2 worm cellular contexts compared by ENCODE assay signal in the genomic region with DNA sequence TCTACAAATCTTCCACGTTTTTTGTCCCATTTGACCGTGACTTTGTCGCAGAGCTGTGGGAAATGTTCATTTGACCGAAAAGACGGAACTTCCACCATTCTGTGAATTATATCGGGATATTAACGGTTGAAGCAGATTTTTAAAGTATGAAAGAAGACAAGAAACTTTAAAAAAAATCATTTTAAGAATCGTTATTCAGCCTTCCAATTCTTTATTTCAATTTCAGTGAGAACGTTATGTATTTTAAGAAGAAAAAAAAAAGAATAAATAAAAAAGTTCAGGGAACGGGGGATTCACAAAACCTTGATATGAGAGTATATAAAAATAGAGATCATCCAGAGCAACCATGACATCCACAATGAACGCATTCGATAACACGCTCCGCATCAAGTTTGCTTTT.
TF ChIP-seq lines count a peak whose summit lies in the region.

A gene (minus strand): TSS at position 101 of the 400 bp plus-strand sequence.

TF ChIP-seq in whole organism, L4 larva, 104 proteins besides CTCF, POLR2A, EP300 and RAD21:
- TF ChIP-seq lin-15B (tag; optimal IDR thresholded peaks at IDR 0.05; lab: Kevin White, UChicago) (no peak), nhr-76 (tag; optimal IDR thresholded peaks at IDR 0.05; lab: Kevin White, UChicago) (no peak), aly-2 (tag; optimal IDR thresholded peaks at IDR 0.05; lab: Kevin White, UChicago) (no peak), nhr-11 (tag; optimal IDR thresholded peaks at IDR 0.05; lab: Kevin White, UChicago) (no peak), mdt-29 (GFP tag; IDR thresholded peaks at IDR 0.05; lab: Robert Waterston, UW) (no peak), saeg-2 (GFP tag; IDR thresholded peaks at IDR 0.05; lab: Robert Waterston, UW) (no peak), aha-1 (tag; lab: Kevin White, UChicago) (peak; percentile 9), ceh-44 (GFP tag; IDR thresholded peaks at IDR 0.05; lab: Robert Waterston, UW) (no peak)

TF ChIP-seq in whole organism, young adult, 124 proteins besides CTCF, POLR2A, EP300 and RAD21:
- no peak for TF ChIP-seq attf-6 (GFP tag; IDR thresholded peaks at IDR 0.05; lab: Robert Waterston, UW)
- TF ChIP-seq rcor-1 (GFP tag; IDR thresholded peaks at IDR 0.05; lab: Robert Waterston, UW), result 0 out of 2 replicates have a peak, but pooled peaks have one; percentile 9
